Worm (Caenorhabditis elegans): ENCODE results near the gene K09E4.3.
A peak's percentile ranks its signal among the peaks of the same experiment; 100 is the strongest.

Gene K09E4.3

DNA sequence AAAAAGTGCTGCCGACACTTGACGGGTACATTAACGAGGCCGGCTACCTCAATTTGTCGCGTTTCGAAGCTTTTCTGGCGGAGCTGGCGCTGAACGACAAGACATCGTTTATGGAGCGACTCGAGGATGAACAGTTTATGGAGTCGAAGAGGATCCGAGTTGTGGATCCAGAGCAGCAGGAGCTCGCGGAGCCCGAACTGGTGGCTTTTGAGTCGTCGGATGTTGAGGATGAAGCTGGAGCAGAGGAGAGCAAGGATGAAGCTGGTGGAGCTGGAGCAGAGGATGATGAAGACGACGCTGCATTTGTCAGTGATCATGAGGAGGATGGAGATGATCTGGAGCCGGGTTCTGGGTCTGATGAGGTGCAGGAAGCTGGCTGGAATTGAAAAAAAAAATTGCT lies 51.9 kb downstream of the K09E4.3 start:
- TF ChIP-seq set-16 (GFP tag; IDR thresholded peaks at IDR 0.05) (peak; percentile 81), ctbp-1 (GFP tag; IDR thresholded peaks at IDR 0.05) (no peak)
